Worm (Caenorhabditis elegans): Measurements from ENCODE around the gene bcmo-1.

DNA sequence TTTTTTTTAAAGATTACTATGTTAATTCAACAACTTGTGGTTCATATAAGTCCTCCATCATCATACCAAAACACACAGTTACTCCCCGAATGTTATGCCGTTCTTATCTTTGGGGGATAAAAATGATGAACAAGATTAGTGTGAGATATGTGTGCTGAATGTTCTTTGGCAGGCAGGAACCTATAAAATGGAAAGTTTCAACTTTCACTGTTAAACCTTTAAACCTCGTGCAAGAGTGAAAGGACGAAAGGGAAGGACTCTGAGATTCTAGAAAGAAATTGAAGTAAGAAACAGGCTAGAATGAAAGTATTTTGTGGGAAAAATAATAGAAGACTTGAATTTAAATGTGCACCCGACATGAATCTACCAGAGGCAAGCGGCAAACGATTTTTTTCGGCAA, 10.5 kb upstream of the bcmo-1 start:
- TF ChIP-seq hsf-1 (GFP tag; IDR thresholded peaks at IDR 0.05) (no peak), efl-1 (GFP tag; optimal IDR thresholded peaks at IDR 0.05) (no peak), madf-10 (tag; optimal IDR thresholded peaks at IDR 0.05) (no peak), snpc-3.4 (tag; optimal IDR thresholded peaks at IDR 0.05) (no peak)
